Worm (Caenorhabditis elegans): ENCODE results near the gene Y48B6A.13.

The Y48B6A.13 gene

DNA sequence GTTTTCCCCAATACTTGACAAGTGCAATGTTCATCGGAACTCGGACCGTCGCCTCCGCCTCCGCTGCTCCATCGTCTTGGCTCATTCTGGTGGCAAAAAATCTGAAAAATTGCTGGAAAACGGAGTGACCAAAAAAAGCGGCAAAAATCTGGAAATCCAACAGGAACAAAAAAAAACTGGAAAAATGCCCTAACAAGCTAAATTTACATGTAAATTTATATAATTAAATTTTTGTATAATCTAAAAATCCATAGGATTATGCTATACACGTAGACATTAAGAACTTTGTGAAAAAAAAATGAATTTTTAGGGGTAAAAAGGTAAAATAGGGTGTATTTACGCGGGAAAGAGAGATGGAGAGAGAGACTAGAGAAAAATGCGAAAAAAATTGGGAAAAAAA lies at the start of gene Y48B6A.13:
Gene Y48B6A.13 (minus strand): TSS at position 101 of the 400 bp plus-strand sequence.
- no peak for TF ChIP-seq hmg-1.1 (GFP tag; IDR thresholded peaks at IDR 0.05)
- no peak for TF ChIP-seq daf-12 (tag; optimal IDR thresholded peaks at IDR 0.05)
- TF ChIP-seq dpl-1 (GFP tag; optimal IDR thresholded peaks at IDR 0.05), result no peak
- 0 out of 2 replicates have a peak, but pooled peaks have one; percentile 10 for TF ChIP-seq set-16 (GFP tag; IDR thresholded peaks at IDR 0.05)
- no peak for TF ChIP-seq F10B5.3 (tag; optimal IDR thresholded peaks at IDR 0.05)
- TF ChIP-seq D1046.2 (GFP tag; IDR thresholded peaks at IDR 0.05), result no peak
- TF ChIP-seq ZK337.2 (GFP tag; IDR thresholded peaks at IDR 0.05), result no peak

- 0 out of 2 replicates have a peak, but pooled peaks have one; percentile 10 for TF ChIP-seq set-16 (GFP tag; IDR thresholded peaks at IDR 0.05)
- TF ChIP-seq nhr-42 (GFP tag; IDR thresholded peaks at IDR 0.05), result peak; percentile 71; the same call in 1 of the 2 replicates
These were observed 49.0 kb upstream of the Y48B6A.13 start for ce11 chrII:14275045-14275444.

ce11 chrII:14269839-14270238 lies 43.8 kb upstream of the Y48B6A.13 start:
- TF ChIP-seq ceh-82 (tag; optimal IDR thresholded peaks at IDR 0.05) (no peak), mxl-3 (GFP tag; optimal IDR thresholded peaks at IDR 0.05) (no peak), pqm-1 (tag; optimal IDR thresholded peaks at IDR 0.05) (no peak)

DNA sequence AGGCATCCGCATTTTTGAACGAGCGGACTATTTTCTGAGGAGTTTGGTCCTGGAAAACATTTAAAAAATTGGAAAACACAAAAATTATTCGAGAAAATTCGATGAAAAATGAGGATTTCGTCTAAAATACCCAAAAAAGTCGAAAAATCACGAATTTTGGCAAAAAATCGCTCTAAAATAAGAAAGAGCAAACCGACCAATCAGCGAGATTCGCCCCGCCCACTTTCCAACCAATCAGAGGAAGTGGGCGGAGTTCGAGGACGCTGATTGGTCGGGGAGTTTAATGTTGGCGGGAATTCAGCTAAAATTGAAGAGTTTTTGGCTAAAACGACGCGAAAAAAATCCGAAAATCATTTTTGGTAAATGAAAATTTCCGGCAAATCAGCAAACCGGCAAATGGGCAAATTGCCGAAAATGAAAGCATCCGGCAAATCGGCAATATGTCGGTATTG lies 43.1 kb upstream of the Y48B6A.13 start, which contains the start of gene Y54G11A.1:
Gene Y54G11A.1 (minus strand): TSS at position 51 of the 452 bp plus-strand sequence.
- no peak for TF ChIP-seq ceh-44 (GFP tag; IDR thresholded peaks at IDR 0.05)
- TF ChIP-seq arid-1 (GFP tag; conservative IDR thresholded peaks at IDR 0.05), result no peak
- no peak for TF ChIP-seq nhr-25 (tag; optimal IDR thresholded peaks at IDR 0.05; ENCODE audit: borderline replicate concordance, insufficient read depth)
- TF ChIP-seq zfp-2 (tag; optimal IDR thresholded peaks at IDR 0.05), result no peak
- TF ChIP-seq dmd-9 (GFP tag; IDR thresholded peaks at IDR 0.05), result no peak
- no peak for TF ChIP-seq R02D3.7 (tag; optimal IDR thresholded peaks at IDR 0.05)
- no peak for TF ChIP-seq hmg-1.1 (GFP tag; IDR thresholded peaks at IDR 0.05)
- TF ChIP-seq daf-8 (GFP tag; IDR thresholded peaks at IDR 0.05), result no peak
- no peak for TF ChIP-seq Y105C5A.15 (GFP tag; IDR thresholded peaks at IDR 0.05)
- no peak for TF ChIP-seq nhr-6 (tag; optimal IDR thresholded peaks at IDR 0.05)
- TF ChIP-seq snpc-1.2 (GFP tag; IDR thresholded peaks at IDR 0.05), result no peak
- no peak for TF ChIP-seq spr-1 (tag; optimal IDR thresholded peaks at IDR 0.05)
- TF ChIP-seq fkh-10 (GFP tag; optimal IDR thresholded peaks at IDR 0.05), result no peak
- TF ChIP-seq F26F4.8 (GFP tag; conservative IDR thresholded peaks at IDR 0.05), result no peak
- TF ChIP-seq hlh-11 (tag; optimal IDR thresholded peaks at IDR 0.05), result no peak
- TF ChIP-seq Y5F2A.4 (GFP tag; optimal IDR thresholded peaks at IDR 0.05), result no peak
- no peak for TF ChIP-seq zip-11 (GFP tag; IDR thresholded peaks at IDR 0.05)
- no peak for TF ChIP-seq snpc-4 (tag; optimal IDR thresholded peaks at IDR 0.05)

DNA sequence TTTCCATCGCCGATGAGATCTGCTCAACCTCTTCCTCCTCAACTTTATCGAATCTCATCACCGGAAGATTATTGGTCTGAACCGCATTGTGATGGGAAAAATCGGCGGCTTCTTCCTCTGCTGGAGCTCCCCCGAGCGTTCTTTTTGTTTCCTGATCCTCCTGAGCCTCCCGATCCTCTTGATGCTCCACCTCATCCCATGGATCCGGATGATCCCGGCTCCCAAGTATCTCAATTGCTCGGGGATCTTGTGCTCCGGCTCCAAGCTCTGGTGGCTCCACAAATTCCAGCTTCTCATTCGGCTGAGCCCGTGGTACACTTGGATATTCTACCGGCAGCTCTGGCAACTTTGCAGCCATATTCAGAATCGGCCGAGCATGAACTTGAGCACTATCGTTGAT lies 31.9 kb upstream of the Y48B6A.13 start:
- TF ChIP-seq set-16 (GFP tag; IDR thresholded peaks at IDR 0.05) (peak; percentile 76), ztf-11 (tag; optimal IDR thresholded peaks at IDR 0.05) (no peak), spr-1 (tag; optimal IDR thresholded peaks at IDR 0.05) (no peak)

DNA sequence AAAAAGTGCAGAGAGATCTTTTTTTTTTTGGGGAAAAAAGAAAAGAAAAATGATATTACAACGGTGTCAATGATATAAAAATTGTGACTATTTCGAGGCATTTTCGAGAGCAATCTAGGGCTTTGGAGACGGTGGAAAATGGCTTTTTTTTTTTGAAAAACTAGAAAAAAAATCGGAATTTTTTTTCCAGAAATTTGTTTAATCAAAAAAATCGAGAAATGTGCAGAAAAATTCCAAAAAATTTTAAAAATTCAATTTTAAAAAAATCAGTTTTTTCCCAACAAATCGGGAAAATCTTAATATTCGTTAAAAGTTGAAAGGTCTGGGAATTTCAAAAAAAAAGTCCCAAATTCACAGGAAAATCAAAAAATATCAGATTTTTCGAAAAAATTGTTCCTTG lies 30.7 kb upstream of the Y48B6A.13 start, which contains the start of gene Y54G11A.19:
Gene Y54G11A.19 (minus strand): TSS at position 101 of the 400 bp plus-strand sequence.
- TF ChIP-seq F10B5.3 (tag; optimal IDR thresholded peaks at IDR 0.05) (no peak), nhr-111 (GFP tag; optimal IDR thresholded peaks at IDR 0.05) (no peak), F26F4.8 (GFP tag; conservative IDR thresholded peaks at IDR 0.05) (no peak), zip-11 (GFP tag; IDR thresholded peaks at IDR 0.05) (no peak), lin-1 (GFP tag; IDR thresholded peaks at IDR 0.05) (no peak), T20F7.1 (GFP tag; optimal IDR thresholded peaks at IDR 0.05) (no peak), lin-15B (tag; optimal IDR thresholded peaks at IDR 0.05) (no peak), ZK546.5 (tag; optimal IDR thresholded peaks at IDR 0.05) (no peak)

Data from whole organism, L4 larva.